Worm (Caenorhabditis elegans) whole organism, L2 larva: ENCODE results near the gene Y53C12A.6.
"Not testable (repeated sequence)": the region's sequence is repeated elsewhere in the genome, so short reads cannot be mapped to it uniquely, and the experiment has no call there.

Experiments used
- C34F6.9 ChIP-seq: fragments of 150-350 bp; optimal IDR thresholded peaks from 2 replicates; lab custom pipeline; 2014; ENCODE audit warnings: missing biosample characterization, missing genetic modification characterization
- F13H6.1 ChIP-seq: sonication (generic microtip); optimal IDR thresholded peaks from 2 replicates; lab custom pipeline; 2016; ENCODE audit warnings: missing genetic modification characterization, missing compliant biosample characterization
- R02D3.7 ChIP-seq: fragments of 150-350 bp; optimal IDR thresholded peaks from 2 replicates; lab custom pipeline; 2014; ENCODE audit warnings: missing biosample characterization, missing genetic modification characterization
- Y55F3AM.14 ChIP-seq: fragments of 200-800 bp; sonication (Bioruptor generic); optimal IDR thresholded peaks from 2 replicates; lab custom pipeline; 2018; ENCODE audit warnings: mild to moderate bottlenecking, missing genetic modification characterization, missing compliant biosample characterization
- ZK546.5 ChIP-seq: sonication (generic microtip); optimal IDR thresholded peaks from 2 replicates; lab custom pipeline; 2017; ENCODE audit warnings: missing biosample characterization, missing genetic modification characterization
- aly-2 ChIP-seq: fragments of 150-350 bp; optimal IDR thresholded peaks from 2 replicates; lab custom pipeline; 2014; ENCODE audit warnings: missing biosample characterization, missing genetic modification characterization
- ama-1 ChIP-seq: fragments of 150-350 bp; optimal IDR thresholded peaks from 2 replicates; lab custom pipeline; 2018; ENCODE audit warnings: inconsistent platforms
- blmp-1 ChIP-seq: sonication (generic microtip); optimal IDR thresholded peaks from 2 replicates; lab custom pipeline; 2017; ENCODE audit warnings: missing genetic modification characterization, mild to moderate bottlenecking, missing compliant biosample characterization, antibody characterized with exemption, moderate library complexity; ENCODE audit not compliant: insufficient read depth
- ceh-82 ChIP-seq: fragments of 150-350 bp; optimal IDR thresholded peaks from 2 replicates; lab custom pipeline; 2014; ENCODE audit warnings: missing biosample characterization, missing genetic modification characterization
- dmd-4 ChIP-seq: sonication (generic microtip); optimal IDR thresholded peaks from 2 replicates; lab custom pipeline; 2017; ENCODE audit warnings: missing biosample characterization, missing genetic modification characterization
- egl-27 ChIP-seq: sonication (generic microtip); optimal IDR thresholded peaks from 3 replicates; lab custom pipeline; 2017; ENCODE audit warnings: missing biosample characterization, missing genetic modification reagents, missing genetic modification characterization
- elt-1 ChIP-seq: fragments of 150-350 bp; optimal IDR thresholded peaks from 2 replicates; lab custom pipeline; 2014; ENCODE audit warnings: missing biosample characterization, missing genetic modification characterization
- fos-1 ChIP-seq: fragments of 150-350 bp; optimal IDR thresholded peaks from 2 replicates; lab custom pipeline; 2014; ENCODE audit warnings: missing biosample characterization, missing genetic modification characterization
- gmeb-1 ChIP-seq: fragments of 150-350 bp; optimal IDR thresholded peaks from 2 replicates; lab custom pipeline; 2014; ENCODE audit warnings: missing biosample characterization, missing genetic modification characterization
- lin-11 ChIP-seq: fragments of 150-350 bp; sonication (generic microtip); optimal IDR thresholded peaks from 2 replicates; lab custom pipeline; 2014; ENCODE audit warnings: missing biosample characterization, missing genetic modification characterization, inconsistent platforms, mixed read lengths
- lsy-2 ChIP-seq, 2 experiments: fragments of 150-350 bp in 1 of 2; sonication (generic microtip) in 1 of 2; optimal IDR thresholded peaks; 2 replicates each; lab custom pipeline; 2014 to 2017; ENCODE audit warnings: missing biosample characterization in 2 of 2, missing genetic modification characterization in 2 of 2
- mbf-1 ChIP-seq: sonication (generic microtip); optimal IDR thresholded peaks from 2 replicates; lab custom pipeline; 2017; ENCODE audit warnings: missing biosample characterization, missing genetic modification characterization
- nhr-10 ChIP-seq: sonication (generic microtip); optimal IDR thresholded peaks from 2 replicates; lab custom pipeline; 2017; ENCODE audit warnings: missing biosample characterization, missing genetic modification characterization
- nhr-12 ChIP-seq: fragments of 150-350 bp; optimal IDR thresholded peaks from 2 replicates; lab custom pipeline; 2014; ENCODE audit warnings: missing biosample characterization, missing genetic modification characterization
- nhr-129 ChIP-seq: fragments of 150-350 bp; optimal IDR thresholded peaks from 2 replicates; lab custom pipeline; 2014; ENCODE audit warnings: missing biosample characterization, missing genetic modification characterization
- nhr-21 ChIP-seq: fragments of 150-350 bp; optimal IDR thresholded peaks from 2 replicates; lab custom pipeline; 2014; ENCODE audit warnings: missing biosample characterization, missing genetic modification characterization
- nhr-237 ChIP-seq: fragments of 150-350 bp; optimal IDR thresholded peaks from 2 replicates; lab custom pipeline; 2014; ENCODE audit warnings: missing biosample characterization, missing genetic modification characterization
- nhr-25 ChIP-seq: fragments of 150-350 bp; sonication (generic microtip); optimal IDR thresholded peaks from 3 replicates; lab custom pipeline; 2014; ENCODE audit warnings: missing biosample characterization, missing genetic modification characterization
- nhr-6 ChIP-seq: fragments of 150-350 bp; optimal IDR thresholded peaks from 2 replicates; lab custom pipeline; 2014; ENCODE audit warnings: missing biosample characterization, missing genetic modification characterization
- peb-1 ChIP-seq: fragments of 150-350 bp; optimal IDR thresholded peaks from 2 replicates; lab custom pipeline; 2014; ENCODE audit warnings: missing biosample characterization, missing genetic modification characterization
- skn-1 ChIP-seq: sonication (generic microtip); optimal IDR thresholded peaks from 2 replicates; lab custom pipeline; 2017; ENCODE audit warnings: missing biosample characterization, missing genetic modification characterization
- sma-3 ChIP-seq: sonication (generic microtip); optimal IDR thresholded peaks from 2 replicates; lab custom pipeline; 2016; ENCODE audit warnings: missing genetic modification reagents, missing genetic modification characterization, missing compliant biosample characterization
- sma-9 ChIP-seq, 2 experiments: fragments of 150-350 bp in 1 of 2; sonication (generic microtip) in 1 of 2; optimal IDR thresholded peaks; 2 replicates each; lab custom pipeline; 2014 to 2016; ENCODE audit warnings: missing genetic modification characterization in 2 of 2, mild to moderate bottlenecking in 1 of 2, missing biosample characterization in 1 of 2, missing compliant biosample characterization in 1 of 2, missing genetic modification reagents in 1 of 2, moderate library complexity in 1 of 2
- unc-39 ChIP-seq: fragments of 150-350 bp; optimal IDR thresholded peaks from 2 replicates; lab custom pipeline; 2014; ENCODE audit warnings: missing biosample characterization, missing genetic modification characterization
- unc-55 ChIP-seq: fragments of 150-350 bp; sonication (generic microtip); optimal IDR thresholded peaks from 3 replicates; lab custom pipeline; 2014; ENCODE audit warnings: missing biosample characterization, missing genetic modification reagents, missing genetic modification characterization
- unc-62 ChIP-seq: fragments of 150-350 bp; optimal IDR thresholded peaks from 2 replicates; lab custom pipeline; 2014; ENCODE audit warnings: missing biosample characterization, missing genetic modification reagents, missing genetic modification characterization
- ztf-11 ChIP-seq: sonication (generic microtip); optimal IDR thresholded peaks from 2 replicates; lab custom pipeline; 2017; ENCODE audit warnings: missing biosample characterization, missing genetic modification characterization
- ztf-4 ChIP-seq: fragments of 150-350 bp; optimal IDR thresholded peaks from 2 replicates; lab custom pipeline; 2014; ENCODE audit warnings: missing biosample characterization, missing genetic modification characterization

The Y53C12A.6 gene

DNA sequence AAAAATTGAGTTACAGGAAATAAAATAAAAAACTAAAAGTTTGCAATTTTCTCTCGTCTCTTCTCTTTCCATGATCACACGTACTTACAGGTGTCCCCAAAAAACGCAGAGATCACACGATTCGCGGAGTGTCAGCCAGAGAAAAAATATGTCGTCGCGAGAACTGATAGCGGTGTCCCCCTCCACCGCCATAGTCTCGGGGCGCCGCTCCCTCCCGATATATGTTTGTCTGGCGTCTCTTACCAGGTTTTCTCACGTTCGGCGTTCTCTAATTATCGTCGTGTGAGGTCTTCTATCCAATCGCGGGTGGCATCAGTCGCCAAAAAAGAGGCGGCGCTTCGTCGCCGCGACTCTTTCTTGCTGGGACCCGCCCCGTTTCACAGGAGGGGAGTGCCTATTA, 14.0 kb upstream of the Y53C12A.6 start, which contains the start of gene mab-3:
TSS of gene mab-3 (plus strand) at position 328 of the 400 bp plus-strand sequence.
- TF ChIP-seq ceh-82 (tag; lab: Kevin White, UChicago); blmp-1 (tag; lab: Kevin White, UChicago); Y55F3AM.14 (GFP tag; lab: Kevin White, UChicago): not testable (repeated sequence)
- TF ChIP-seq, all 48 proteins: peak for 0; not testable (repeated sequence) for 48

DNA sequence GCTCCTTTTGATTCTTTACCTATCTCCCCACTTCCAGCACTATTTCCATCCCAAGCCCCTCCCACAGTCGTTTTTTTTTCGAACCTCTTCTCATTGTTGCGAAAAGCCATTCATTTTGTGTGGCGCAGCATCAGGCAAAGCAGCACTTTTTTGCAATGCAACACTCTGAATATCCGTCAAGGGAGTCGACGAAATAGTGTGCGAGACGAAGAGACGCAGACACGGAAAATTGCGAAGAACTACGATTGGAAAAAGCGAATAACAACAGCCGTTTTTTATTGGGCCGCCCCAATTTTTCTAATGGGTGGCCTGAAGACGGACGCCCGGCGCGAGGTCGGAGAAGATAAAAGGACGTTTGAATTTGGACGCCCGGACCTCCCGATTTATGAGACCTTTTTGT, 12.1 kb upstream of the Y53C12A.6 start:
- TF ChIP-seq egl-27 (tag; lab: Kevin White, UChicago) (no peak), nhr-21 (no peak), nhr-129 (tag; lab: Kevin White, UChicago) (no peak), nhr-25 (tag; lab: Kevin White, UChicago) (no peak), nhr-12 (tag; lab: Kevin White, UChicago) (no peak), sma-3 (GFP tag; lab: Kevin White, UChicago) (no peak), ZK546.5 (tag; lab: Kevin White, UChicago) (no peak), ztf-11 (tag; lab: Kevin White, UChicago) (no peak), fos-1 (tag; lab: Kevin White, UChicago) (no peak), nhr-237 (no peak), unc-39 (tag; lab: Kevin White, UChicago) (no peak), R02D3.7 (tag; lab: Kevin White, UChicago) (no peak), ama-1 (no peak)

DNA sequence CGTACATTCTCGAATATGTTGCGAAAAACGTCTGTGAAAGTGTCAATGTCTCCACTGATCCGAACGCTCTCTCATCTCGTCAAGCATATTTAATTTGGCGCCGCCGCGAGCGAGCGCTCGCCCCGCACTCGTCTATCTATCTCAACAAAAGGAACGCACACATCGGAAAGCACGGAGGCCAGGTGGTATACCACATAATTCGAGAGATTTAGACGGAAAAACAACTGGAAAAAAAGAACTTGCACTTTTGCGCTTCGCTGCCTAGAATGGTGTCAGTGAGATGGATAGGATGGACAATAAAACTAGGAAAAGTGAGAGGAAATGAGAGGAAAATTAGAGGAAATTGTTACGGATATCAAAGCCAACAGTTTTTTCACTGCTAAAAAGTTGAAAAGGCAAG, 11.4 kb upstream of the Y53C12A.6 start:
- TF ChIP-seq fos-1 (tag; lab: Kevin White, UChicago): peak; percentile 2
- no peak for TF ChIP-seq dmd-4
- peak; percentile 31 for TF ChIP-seq blmp-1 (tag; lab: Kevin White, UChicago)
- no peak for TF ChIP-seq peb-1 (tag; lab: Kevin White, UChicago)
- peak; percentile 44 for TF ChIP-seq F13H6.1
- no peak for TF ChIP-seq lin-11 (tag; lab: Kevin White, UChicago)
- peak; percentile 65 for TF ChIP-seq egl-27 (tag; lab: Kevin White, UChicago)
- no peak for TF ChIP-seq sma-9 (GFP tag; optimal IDR thresholded peaks at IDR 0.05; lab: Kevin White, UChicago)
- no peak for TF ChIP-seq sma-9 (tag; optimal IDR thresholded peaks at IDR 0.05; lab: Kevin White, UChicago)
- TF ChIP-seq gmeb-1: no peak
- no peak for TF ChIP-seq Y55F3AM.14 (GFP tag; lab: Kevin White, UChicago)
- peak; percentile 34 for TF ChIP-seq nhr-21
- no peak for TF ChIP-seq mbf-1
- no peak for TF ChIP-seq nhr-6
- TF ChIP-seq nhr-10 (tag; lab: Kevin White, UChicago): no peak
- TF ChIP-seq aly-2 (tag; lab: Kevin White, UChicago): no peak

DNA sequence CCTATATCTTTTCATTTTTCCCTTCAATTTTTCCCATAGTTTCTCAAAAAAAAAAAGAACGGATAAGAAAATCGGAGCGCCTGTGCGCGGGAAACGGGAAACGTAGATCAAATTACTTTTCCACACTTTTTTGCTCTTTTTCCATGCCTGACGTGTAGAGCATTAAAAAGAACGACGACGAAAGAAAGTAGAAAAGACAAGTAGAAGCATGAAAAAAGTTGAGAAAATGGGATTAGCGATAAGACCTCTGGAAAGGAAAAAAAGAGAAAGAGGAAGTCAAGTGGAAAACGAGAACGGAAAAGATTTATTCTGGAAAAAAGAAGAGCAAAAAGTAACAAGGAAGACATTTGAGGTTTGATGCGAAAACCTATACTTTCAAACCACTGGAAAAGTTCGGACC, 10.7 kb upstream of the Y53C12A.6 start:
- peak; percentile 32 for TF ChIP-seq unc-55 (GFP tag; lab: Kevin White, UChicago)
- no peak for TF ChIP-seq dmd-4
- TF ChIP-seq lsy-2 (tag; optimal IDR thresholded peaks at IDR 0.05; lab: Kevin White, UChicago): peak in 1 of 2 experiments; percentile 2

DNA sequence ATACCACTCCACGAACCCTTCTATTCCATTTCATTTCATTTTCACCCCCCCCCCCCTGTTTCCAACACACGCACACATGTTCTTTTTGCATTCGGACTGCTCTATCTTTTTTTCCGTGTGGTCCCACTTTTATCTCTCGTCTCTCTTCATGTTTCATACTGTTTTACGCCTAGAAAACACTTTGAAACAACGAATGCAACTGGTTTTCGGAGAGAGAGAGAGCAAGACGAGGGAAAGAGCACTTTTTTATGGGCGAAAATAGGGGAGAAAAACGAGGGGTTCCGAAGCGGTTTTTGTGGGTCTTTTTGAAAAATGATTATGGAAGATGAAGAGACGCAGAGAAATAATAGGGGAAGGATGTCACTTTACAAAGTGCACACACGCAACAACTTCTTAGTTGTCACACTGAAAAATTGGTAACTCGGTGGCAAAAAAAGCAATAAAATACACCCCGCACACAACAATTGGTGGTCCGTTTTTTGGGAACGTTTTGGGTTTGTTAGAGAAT, 9.4 kb upstream of the Y53C12A.6 start:
- TF ChIP-seq C34F6.9 (tag; lab: Kevin White, UChicago) (peak; percentile 42), F13H6.1 (peak; percentile 10), lsy-2 (tag; optimal IDR thresholded peaks at IDR 0.05; lab: Kevin White, UChicago) (peak in 1 of 2 experiments; percentile 37), unc-55 (GFP tag; lab: Kevin White, UChicago) (peak; percentile 58), nhr-237 (no peak), nhr-129 (tag; lab: Kevin White, UChicago) (no peak)
- TF ChIP-seq, all 48 proteins: peak for 4

DNA sequence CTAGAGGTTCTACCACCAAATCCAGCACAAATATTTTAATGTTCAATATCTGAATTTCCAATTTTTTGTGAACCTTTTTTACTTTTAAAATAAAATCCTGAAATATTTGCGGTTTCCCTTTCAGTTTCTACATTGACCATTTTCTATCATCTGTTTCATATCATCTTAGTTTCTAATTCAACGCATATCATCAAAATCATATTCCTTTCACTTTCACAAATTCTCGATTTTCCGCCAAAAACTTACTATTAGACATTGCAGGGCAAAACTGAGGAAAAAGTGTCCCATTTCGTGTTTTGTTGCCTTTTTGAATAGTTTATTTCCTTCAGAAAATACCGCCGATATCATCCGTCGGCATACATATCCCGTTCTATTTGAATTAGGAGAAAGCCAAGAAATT, 7.3 kb upstream of the Y53C12A.6 start:
- TF ChIP-seq unc-62 (GFP tag; lab: Kevin White, UChicago) (no peak), skn-1 (tag; lab: Kevin White, UChicago) (no peak), nhr-10 (tag; lab: Kevin White, UChicago) (no peak), blmp-1 (tag; lab: Kevin White, UChicago) (no peak), F13H6.1 (no peak), ztf-4 (tag; lab: Kevin White, UChicago) (no peak), gmeb-1 (no peak), elt-1 (tag; lab: Kevin White, UChicago) (no peak)
